Fruit fly (Drosophila melanogaster): ENCODE measurements around the gene Prim1.

DNA sequence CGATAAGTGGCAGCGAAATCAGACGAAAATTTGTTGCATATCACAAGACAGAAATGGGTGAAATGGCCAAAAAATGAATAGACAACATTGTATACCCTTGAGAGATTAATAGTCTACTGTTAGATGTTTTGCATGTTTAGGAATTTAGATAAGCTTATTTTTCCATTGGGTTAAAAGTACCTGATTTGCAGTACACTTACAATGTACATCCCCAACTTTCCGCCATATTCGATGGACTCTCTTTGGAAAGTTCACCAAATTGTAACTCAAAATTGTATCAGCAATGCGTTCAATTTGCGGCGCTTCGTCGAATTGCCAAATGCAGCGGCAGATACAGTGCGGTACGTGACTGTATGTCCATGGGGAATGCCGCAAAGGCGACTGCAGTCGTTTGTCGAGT lies 5.8 kb upstream of the Prim1 start:
- no peak for TF ChIP-seq Rel (GFP tag; optimal IDR thresholded peaks at IDR 0.05)
- TF ChIP-seq Rel (tag; optimal IDR thresholded peaks at IDR 0.05): no peak
- TF ChIP-seq Sp1 (GFP tag; optimal IDR thresholded peaks at IDR 0.05): no peak
- TF ChIP-seq Dif (GFP tag; optimal IDR thresholded peaks at IDR 0.05; ENCODE audit: partially characterized antibody): no peak
- no peak for TF ChIP-seq brk (GFP tag; optimal IDR thresholded peaks at IDR 0.05)
